Worm (Caenorhabditis elegans) whole organism, late embryonic: ENCODE measurements around the gene F15A4.10.

Experiments used
- C08G9.2 ChIP-seq: sonication (generic microtip); optimal IDR thresholded peaks from 2 replicates; lab custom pipeline; 2016; ENCODE audit warnings: mild to moderate bottlenecking, missing genetic modification characterization, moderate library complexity, missing compliant biosample characterization
- ceh-48 ChIP-seq: sonication (generic microtip); optimal IDR thresholded peaks from 2 replicates; lab custom pipeline; 2016; ENCODE audit warnings: missing genetic modification characterization, inconsistent platforms, missing compliant biosample characterization

DNA sequence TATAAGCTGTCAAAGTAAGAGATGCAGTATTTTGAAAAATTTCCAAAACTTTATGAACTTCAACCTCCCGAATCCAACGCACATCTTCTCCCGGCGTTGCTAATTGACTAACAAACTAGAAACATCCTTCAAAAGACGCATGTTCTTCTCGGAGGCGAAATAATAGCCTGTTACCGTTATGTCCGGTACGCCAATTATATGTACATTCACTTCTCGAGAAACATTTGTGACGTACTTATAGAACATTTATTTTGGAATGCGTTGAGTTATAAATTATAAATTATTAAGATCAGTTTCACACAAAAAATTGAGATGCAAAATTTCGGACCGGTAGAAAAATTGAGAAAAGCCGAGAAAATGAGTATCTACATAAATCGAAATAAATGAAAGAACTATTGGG lies 12.0 kb upstream of the F15A4.10 start, which contains the start of gene T21B4.3:
- TF ChIP-seq C08G9.2 (tag; lab: Kevin White, UChicago) (no peak), ceh-48 (tag; lab: Kevin White, UChicago) (no peak)
